Worm (Caenorhabditis elegans) whole organism, L1 larva: Measurements from ENCODE around the gene pas-2.

Experiments
- C34B4.2 ChIP-seq: sonication (generic microtip); optimal IDR thresholded peaks from 2 replicates; lab custom pipeline; 2017; ENCODE audit warnings: mild to moderate bottlenecking, missing genetic modification characterization, missing compliant biosample characterization
- ama-1 ChIP-seq: fragments of 150-350 bp; optimal IDR thresholded peaks from 2 replicates; lab custom pipeline; 2014
- dpl-1 ChIP-seq, 3 experiments: fragments of 150-350 bp in 2 of 3; sonication (generic microtip) in 1 of 3; optimal IDR thresholded peaks; 2 replicates each; lab custom pipeline; 2014 to 2017; ENCODE audit warnings: missing biosample characterization in 3 of 3, missing genetic modification characterization in 3 of 3, missing genetic modification reagents in 3 of 3
- efl-1 ChIP-seq, 4 experiments: fragments of 150-350 bp; optimal IDR thresholded peaks in 3 of 4; peaks in 1 of 4; 1 replicate in 1 of 4; 2 replicates in 3 of 4; lab custom pipeline; 2014; ENCODE audit warnings: missing biosample characterization in 2 of 4, missing genetic modification characterization in 2 of 4, missing genetic modification reagents in 2 of 4
- fos-1 ChIP-seq: fragments of 150-350 bp; optimal IDR thresholded peaks from 2 replicates; lab custom pipeline; 2014; ENCODE audit warnings: missing biosample characterization, missing genetic modification characterization
- nhr-11 ChIP-seq: fragments of 150-350 bp; optimal IDR thresholded peaks from 2 replicates; lab custom pipeline; 2014; ENCODE audit warnings: missing biosample characterization, missing genetic modification characterization
- nhr-237 ChIP-seq: fragments of 150-350 bp; optimal IDR thresholded peaks from 2 replicates; lab custom pipeline; 2014; ENCODE audit warnings: missing biosample characterization, missing genetic modification characterization
- nhr-77 ChIP-seq: fragments of 150-350 bp; optimal IDR thresholded peaks from 2 replicates; lab custom pipeline; 2014; ENCODE audit warnings: missing biosample characterization, missing genetic modification characterization
- rnt-1 ChIP-seq: sonication (generic microtip); optimal IDR thresholded peaks from 2 replicates; lab custom pipeline; 2016; ENCODE audit warnings: mild to moderate bottlenecking, missing genetic modification characterization, moderate library complexity, missing compliant biosample characterization
- snpc-4 ChIP-seq: fragments of 150-350 bp; optimal IDR thresholded peaks from 2 replicates; lab custom pipeline; 2014; ENCODE audit warnings: missing biosample characterization, missing genetic modification characterization
- unc-86 ChIP-seq: sonication (generic microtip); optimal IDR thresholded peaks from 2 replicates; lab custom pipeline; 2016; ENCODE audit warnings: missing genetic modification characterization, missing compliant biosample characterization
- xbp-1 ChIP-seq: sonication (generic microtip); optimal IDR thresholded peaks from 2 replicates; lab custom pipeline; 2016; ENCODE audit warnings: missing genetic modification characterization, missing compliant biosample characterization
- zag-1 ChIP-seq: fragments of 150-350 bp; optimal IDR thresholded peaks from 2 replicates; lab custom pipeline; 2014; ENCODE audit warnings: missing biosample characterization, missing genetic modification characterization
- ztf-11 ChIP-seq, 2 experiments: sonication (generic microtip); optimal IDR thresholded peaks; 2 replicates each; lab custom pipeline; 2016 to 2017; ENCODE audit warnings: missing genetic modification characterization in 2 of 2, missing biosample characterization in 1 of 2, missing compliant biosample characterization in 1 of 2

DNA sequence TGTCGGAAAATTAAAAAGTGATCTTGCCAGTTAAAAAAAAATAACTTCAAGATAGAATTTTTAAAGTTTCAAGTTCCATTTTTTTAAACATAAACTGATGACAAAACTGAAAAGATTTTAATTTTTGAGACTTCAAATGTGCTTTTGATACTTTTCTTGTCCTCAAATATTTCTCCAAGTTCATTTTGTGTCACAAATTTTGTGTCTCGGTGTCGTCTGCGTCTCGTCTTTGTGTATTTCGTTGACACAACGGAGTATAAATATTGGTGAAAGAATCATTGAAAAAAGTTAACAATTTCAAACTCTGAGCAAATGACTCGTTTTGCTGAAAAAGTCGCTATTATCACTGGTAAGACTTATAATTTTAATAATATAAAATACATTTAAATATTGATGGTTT is 13.8 kb downstream of the pas-2 start, which contains the start of gene D1054.8:
- TF ChIP-seq fos-1 (tag; lab: Kevin White, UChicago) (no peak), nhr-77 (no peak), nhr-11 (tag; lab: Kevin White, UChicago) (no peak), unc-86 (tag; lab: Kevin White, UChicago) (no peak), nhr-237 (tag; lab: Kevin White, UChicago) (no peak), xbp-1 (tag; lab: Kevin White, UChicago) (no peak), dpl-1 (GFP tag; optimal IDR thresholded peaks at IDR 0.05; lab: Kevin White, UChicago) (no peak), snpc-4 (no peak), zag-1 (tag; lab: Kevin White, UChicago) (no peak), rnt-1 (tag; lab: Kevin White, UChicago) (no peak), C34B4.2 (no peak), ama-1 (lab: Kevin White, UChicago) (no peak), efl-1 (optimal IDR thresholded peaks at IDR 0.05; lab: Kevin White, UChicago) (no peak), efl-1 (GFP tag; optimal IDR thresholded peaks at IDR 0.05 in 1 of 2; lab: Kevin White, UChicago) (no peak), ztf-11 (tag; optimal IDR thresholded peaks at IDR 0.05; lab: Kevin White, UChicago) (no peak)
